Worm (Caenorhabditis elegans): ENCODE results near the gene T02E9.5.

ce11 chrV:11334193-11334592, 7.8 kb upstream of the T02E9.5 start, which contains the start of gene T02E9.6:
- TF ChIP-seq daf-12 (tag; optimal IDR thresholded peaks at IDR 0.05) (no peak), ztf-7 (tag; optimal IDR thresholded peaks at IDR 0.05) (no peak), ceh-28 (tag; optimal IDR thresholded peaks at IDR 0.05) (no peak), nhr-25 (tag; optimal IDR thresholded peaks at IDR 0.05; ENCODE audit: borderline replicate concordance, insufficient read depth) (no peak), pha-4 (GFP tag; IDR thresholded peaks at IDR 0.05) (no peak), pha-4 (tag; optimal IDR thresholded peaks at IDR 0.05) (no peak), hlh-30 (tag; optimal IDR thresholded peaks at IDR 0.05; ENCODE audit: insufficient read depth) (no peak), nhr-237 (tag; optimal IDR thresholded peaks at IDR 0.05) (no peak), snpc-4 (tag; optimal IDR thresholded peaks at IDR 0.05) (no peak), Y5F2A.4 (GFP tag; optimal IDR thresholded peaks at IDR 0.05) (no peak), lin-13 (GFP tag; optimal IDR thresholded peaks at IDR 0.05) (no peak)

Measured in whole organism, L4 larva.